Fruit fly (Drosophila melanogaster) whole organism, prepupa: ENCODE measurements around the gene cmb.

ENCODE experiments used
- CG7368 ChIP-seq: fragments of 200-800 bp; sonication (Bioruptor generic); optimal IDR thresholded peaks from 3 replicates; lab custom pipeline; 2016; ENCODE audit warnings: missing biosample characterization, missing genetic modification characterization
- CG8632 ChIP-seq: fragments of 200-800 bp; sonication (Bioruptor generic); optimal IDR thresholded peaks from 3 replicates; lab custom pipeline; 2016; ENCODE audit warnings: missing biosample characterization, missing genetic modification characterization
- Eip75B ChIP-seq: fragments of 200-800 bp; sonication (Bioruptor generic); optimal IDR thresholded peaks from 3 replicates; lab custom pipeline; 2016; ENCODE audit warnings: missing biosample characterization, missing genetic modification characterization
- Gug ChIP-seq: fragments of 200-800 bp; sonication (Bioruptor generic); IDR thresholded peaks from 2 replicates; pipeline ENCODE4 v1.3.6; 2022; ENCODE audit warnings: missing biosample characterization, missing genetic modification characterization
- svp ChIP-seq: fragments of 200-800 bp; sonication (Bioruptor generic); peaks from one replicate; lab custom pipeline; 2016; ENCODE audit warnings: missing biosample characterization, missing genetic modification characterization

- TF ChIP-seq Gug (GFP tag; lab: Robert Waterston, UW) (no peak), CG7368 (GFP tag; lab: Kevin White, UChicago) (no peak), svp (GFP tag; lab: Kevin White, UChicago) (peak; percentile 30), CG8632 (GFP tag; lab: Kevin White, UChicago) (peak; percentile 26), Eip75B (GFP tag; lab: Kevin White, UChicago) (no peak)
Measured at dm6 chr3L:13478339-13479203, 36.2 kb downstream of the cmb start.
